Worm (Caenorhabditis elegans) whole organism, L3 larva: ENCODE results near the gene F59B10.2.

Source experiments
- R02D3.7 ChIP-seq: fragments of 150-350 bp; optimal IDR thresholded peaks from 2 replicates; lab custom pipeline; 2014; ENCODE audit warnings: missing biosample characterization, missing genetic modification characterization
- daf-12 ChIP-seq: fragments of 150-350 bp; optimal IDR thresholded peaks from 2 replicates; lab custom pipeline; 2014; ENCODE audit warnings: missing biosample characterization, missing genetic modification reagents, missing genetic modification characterization
- egl-27 ChIP-seq: sonication (generic microtip); optimal IDR thresholded peaks from 4 replicates; lab custom pipeline; 2017; ENCODE audit warnings: missing biosample characterization, missing genetic modification reagents, missing genetic modification characterization
- elt-3 ChIP-seq, 3 experiments: fragments of 150-350 bp in 1 of 3; sonication (generic microtip) in 2 of 3; optimal IDR thresholded peaks; 2 replicates in 2 of 3; 4 replicates in 1 of 3; lab custom pipeline; 2014 to 2017; ENCODE audit warnings: missing biosample characterization in 3 of 3, missing genetic modification characterization in 3 of 3
- fkh-10 ChIP-seq: sonication (generic microtip); optimal IDR thresholded peaks from 2 replicates; lab custom pipeline; 2017; ENCODE audit warnings: missing biosample characterization, missing genetic modification reagents, missing genetic modification characterization
- fos-1 ChIP-seq: fragments of 150-350 bp; optimal IDR thresholded peaks from 2 replicates; lab custom pipeline; 2014; ENCODE audit warnings: missing biosample characterization, missing genetic modification characterization
- mml-1 ChIP-seq: fragments of 150-350 bp; sonication (generic microtip); optimal IDR thresholded peaks from 3 replicates; lab custom pipeline; 2014; ENCODE audit warnings: missing biosample characterization, missing genetic modification characterization
- nhr-237 ChIP-seq: fragments of 150-350 bp; optimal IDR thresholded peaks from 2 replicates; lab custom pipeline; 2014; ENCODE audit warnings: missing biosample characterization, missing genetic modification characterization
- pha-4 ChIP-seq: fragments of 150-350 bp; optimal IDR thresholded peaks from 2 replicates; lab custom pipeline; 2014; ENCODE audit warnings: missing biosample characterization, missing genetic modification reagents, missing genetic modification characterization
- snpc-4 ChIP-seq: fragments of 150-350 bp; optimal IDR thresholded peaks from 2 replicates; lab custom pipeline; 2014; ENCODE audit warnings: missing biosample characterization, missing genetic modification characterization

- TF ChIP-seq fkh-10 (GFP tag; lab: Kevin White, UChicago) = peak; percentile 17
- TF ChIP-seq snpc-4 = peak; percentile 33
- peak; percentile 53 for TF ChIP-seq R02D3.7 (tag; lab: Kevin White, UChicago)
- peak; percentile 48 for TF ChIP-seq fos-1 (tag; lab: Kevin White, UChicago)
- TF ChIP-seq daf-12 (tag; lab: Kevin White, UChicago) = no peak
- TF ChIP-seq pha-4 (tag; lab: Kevin White, UChicago) = peak; percentile 92
- no peak for TF ChIP-seq mml-1 (tag; lab: Kevin White, UChicago)
- peak in 2 of 3 experiments; percentile 18 to 35 for TF ChIP-seq elt-3 (tag; optimal IDR thresholded peaks at IDR 0.05; lab: Kevin White, UChicago)
- no peak for TF ChIP-seq egl-27 (tag; lab: Kevin White, UChicago)
- no peak for TF ChIP-seq nhr-237 (tag; lab: Kevin White, UChicago)
Observed at ce11 chrII:10502491-10503063, 7.1 kb downstream of the F59B10.2 start, which contains the start of gene myrf-1.
